Worm (Caenorhabditis elegans) whole organism, L3 larva: ENCODE results near the gene Y57G11C.1144.

ENCODE experiments used
- ceh-16 ChIP-seq: sonication (generic microtip); optimal IDR thresholded peaks from 2 replicates; lab custom pipeline; 2017; ENCODE audit warnings: missing biosample characterization, missing genetic modification characterization
- ceh-28 ChIP-seq: fragments of 150-350 bp; optimal IDR thresholded peaks from 2 replicates; lab custom pipeline; 2014; ENCODE audit warnings: missing biosample characterization, missing genetic modification reagents, missing genetic modification characterization
- ceh-82 ChIP-seq: fragments of 150-350 bp; optimal IDR thresholded peaks from 2 replicates; lab custom pipeline; 2014; ENCODE audit warnings: missing biosample characterization, missing genetic modification characterization
- egl-27 ChIP-seq: sonication (generic microtip); optimal IDR thresholded peaks from 4 replicates; lab custom pipeline; 2017; ENCODE audit warnings: missing biosample characterization, missing genetic modification reagents, missing genetic modification characterization
- fkh-10 ChIP-seq: sonication (generic microtip); optimal IDR thresholded peaks from 2 replicates; lab custom pipeline; 2017; ENCODE audit warnings: missing biosample characterization, missing genetic modification reagents, missing genetic modification characterization
- nfya-1 ChIP-seq: sonication (generic microtip); optimal IDR thresholded peaks from 2 replicates; lab custom pipeline; 2017; ENCODE audit warnings: missing genetic modification characterization, mild to moderate bottlenecking, missing compliant biosample characterization, antibody characterized with exemption, moderate library complexity; ENCODE audit not compliant: insufficient read depth
- nhr-12 ChIP-seq: fragments of 150-350 bp; optimal IDR thresholded peaks from 2 replicates; lab custom pipeline; 2014; ENCODE audit warnings: missing biosample characterization, missing genetic modification characterization
- nhr-25 ChIP-seq: sonication (generic microtip); optimal IDR thresholded peaks from 2 replicates; lab custom pipeline; 2017; ENCODE audit warnings: missing biosample characterization, missing genetic modification characterization
- nhr-28 ChIP-seq: fragments of 150-350 bp; optimal IDR thresholded peaks from 2 replicates; lab custom pipeline; 2014; ENCODE audit warnings: missing biosample characterization, missing genetic modification characterization
- pha-4 ChIP-seq: fragments of 150-350 bp; optimal IDR thresholded peaks from 2 replicates; lab custom pipeline; 2014; ENCODE audit warnings: missing biosample characterization, missing genetic modification reagents, missing genetic modification characterization
- pqm-1 ChIP-seq: fragments of 150-350 bp; optimal IDR thresholded peaks from 2 replicates; lab custom pipeline; 2017; ENCODE audit warnings: missing biosample characterization, missing genetic modification characterization, inconsistent platforms
- unc-39 ChIP-seq: sonication (generic microtip); optimal IDR thresholded peaks from 4 replicates; lab custom pipeline; 2017; ENCODE audit warnings: missing biosample characterization, missing genetic modification characterization
- unc-62 ChIP-seq: fragments of 150-350 bp; sonication (generic microtip); optimal IDR thresholded peaks from 4 replicates; lab custom pipeline; 2014; ENCODE audit warnings: missing biosample characterization, missing genetic modification reagents, missing genetic modification characterization
- ztf-11 ChIP-seq: fragments of 150-350 bp; optimal IDR thresholded peaks from 2 replicates; lab custom pipeline; 2014; ENCODE audit warnings: missing biosample characterization, missing genetic modification characterization

- TF ChIP-seq ceh-16 (tag; lab: Kevin White, UChicago) = no peak
- TF ChIP-seq fkh-10 (GFP tag; lab: Kevin White, UChicago) = no peak
- no peak for TF ChIP-seq nhr-25
- TF ChIP-seq nhr-28 (tag; lab: Kevin White, UChicago) = no peak
- no peak for TF ChIP-seq ztf-11 (tag; lab: Kevin White, UChicago)
- no peak for TF ChIP-seq nhr-12 (tag; lab: Kevin White, UChicago)
- TF ChIP-seq unc-62 (GFP tag; lab: Kevin White, UChicago) = no peak
- TF ChIP-seq egl-27 (tag; lab: Kevin White, UChicago) = no peak
- TF ChIP-seq ceh-82 (tag; lab: Kevin White, UChicago) = no peak
- TF ChIP-seq unc-39 (tag; lab: Kevin White, UChicago) = no peak
- no peak for TF ChIP-seq ceh-28 (tag; lab: Kevin White, UChicago)
- no peak for TF ChIP-seq nfya-1 (tag; lab: Kevin White, UChicago)
- TF ChIP-seq pha-4 (tag; lab: Kevin White, UChicago) = no peak
- TF ChIP-seq pqm-1 (tag; lab: Kevin White, UChicago) = no peak
Measured at ce11 chrIV:14960061-14960460, 22.9 kb downstream of the Y57G11C.1144 start.
